Fruit fly (Drosophila melanogaster) whole organism, embryonic: Measurements from ENCODE around the gene BicC.

Experiments
- Antp ChIP-seq: fragments of 200-800 bp; sonication (Bioruptor generic); optimal IDR thresholded peaks from 3 replicates; lab custom pipeline; 2016; ENCODE audit warnings: missing biosample characterization, missing genetic modification characterization
- Asciz ChIP-seq: fragments of 200-800 bp; sonication (Bioruptor generic); optimal IDR thresholded peaks from 2 replicates; lab custom pipeline; 2017; ENCODE audit warnings: missing biosample characterization, mild to moderate bottlenecking, missing genetic modification characterization, missing genetic modification reagents
- CG10274 ChIP-seq: fragments of 200-800 bp; sonication (Bioruptor generic); optimal IDR thresholded peaks from 3 replicates; lab custom pipeline; 2017; ENCODE audit warnings: missing biosample characterization, mild to moderate bottlenecking, missing genetic modification characterization
- CG10654 ChIP-seq: fragments of 200-800 bp; sonication (Bioruptor generic); optimal IDR thresholded peaks from 2 replicates; lab custom pipeline; 2016; ENCODE audit warnings: missing biosample characterization, missing genetic modification characterization
- CG13123 ChIP-seq: fragments of 200-800 bp; sonication (Bioruptor generic); optimal IDR thresholded peaks from 2 replicates; lab custom pipeline; 2016; ENCODE audit warnings: missing biosample characterization, missing genetic modification characterization
- CG14050 ChIP-seq: fragments of 200-800 bp; sonication (Bioruptor generic); IDR thresholded peaks from 3 replicates; pipeline ENCODE4 v1.3.6; 2022; ENCODE audit warnings: missing biosample characterization, missing genetic modification characterization
- CG15696 ChIP-seq: fragments of 200-800 bp; sonication (Bioruptor generic); optimal IDR thresholded peaks from 2 replicates; lab custom pipeline; 2019; ENCODE audit warnings: missing biosample characterization, mild to moderate bottlenecking, missing genetic modification characterization, moderate library complexity
- CG16863 ChIP-seq: fragments of 200-800 bp; sonication (Bioruptor generic); optimal IDR thresholded peaks from 3 replicates; lab custom pipeline; 2016; ENCODE audit warnings: missing biosample characterization, missing genetic modification characterization
- CG17186 ChIP-seq: fragments of 200-800 bp; sonication (Bioruptor generic); optimal IDR thresholded peaks from 3 replicates; lab custom pipeline; 2017; ENCODE audit warnings: missing biosample characterization, missing genetic modification reagents, missing genetic modification characterization
- CG2116 ChIP-seq: fragments of 200-800 bp; sonication (Bioruptor generic); optimal IDR thresholded peaks from 3 replicates; lab custom pipeline; 2018; ENCODE audit warnings: missing biosample characterization, mild to moderate bottlenecking, missing genetic modification characterization
- CG2202 ChIP-seq: fragments of 200-800 bp; sonication (Bioruptor generic); optimal IDR thresholded peaks from 2 replicates; lab custom pipeline; 2018; ENCODE audit warnings: missing biosample characterization, mild to moderate bottlenecking, missing genetic modification characterization
- CG31365 ChIP-seq: fragments of 200-800 bp; sonication (Bioruptor generic); optimal IDR thresholded peaks from 2 replicates; lab custom pipeline; 2018; ENCODE audit warnings: missing biosample characterization, mild to moderate bottlenecking, missing genetic modification characterization
- CG3281 ChIP-seq: fragments of 200-800 bp; sonication (Bioruptor generic); optimal IDR thresholded peaks from 3 replicates; lab custom pipeline; 2017; ENCODE audit warnings: missing biosample characterization, mild to moderate bottlenecking, missing genetic modification characterization
- CG42726 ChIP-seq: fragments of 200-800 bp; sonication (Bioruptor generic); IDR thresholded peaks from 2 replicates; pipeline ENCODE4 v1.3.6; 2022; ENCODE audit warnings: missing biosample characterization, missing genetic modification characterization; ENCODE audit not compliant: partially characterized antibody
- CG6654 ChIP-seq: fragments of 200-800 bp; sonication (Bioruptor generic); optimal IDR thresholded peaks from 2 replicates; lab custom pipeline; 2017; ENCODE audit warnings: missing biosample characterization, mild to moderate bottlenecking, missing genetic modification characterization
- CG7839 ChIP-seq: fragments of 200-800 bp; sonication (Bioruptor generic); optimal IDR thresholded peaks from 3 replicates; lab custom pipeline; 2018; ENCODE audit warnings: missing biosample characterization, mild to moderate bottlenecking, missing genetic modification characterization, moderate library complexity
- CG8281 ChIP-seq: fragments of 200-800 bp; sonication (Bioruptor generic); optimal IDR thresholded peaks from 2 replicates; lab custom pipeline; 2018; ENCODE audit warnings: missing biosample characterization, mild to moderate bottlenecking, missing genetic modification characterization, moderate library complexity
- CG9215 ChIP-seq: fragments of 200-800 bp; sonication (Bioruptor generic); IDR thresholded peaks from 2 replicates; pipeline ENCODE4 v1.3.6; 2022; ENCODE audit warnings: missing biosample characterization, missing genetic modification characterization
- Deaf1 ChIP-seq: fragments of 200-800 bp; optimal IDR thresholded peaks from 3 replicates; lab custom pipeline; 2019; ENCODE audit warnings: missing biosample characterization, mild to moderate bottlenecking, missing genetic modification characterization, moderate library complexity
- Dp ChIP-seq: fragments of 200-800 bp; sonication (Bioruptor generic); optimal IDR thresholded peaks from 2 replicates; lab custom pipeline; 2018; ENCODE audit warnings: missing biosample characterization, mild to moderate bottlenecking, missing genetic modification characterization, moderate library complexity
- Drgx ChIP-seq: fragments of 200-800 bp; sonication (Bioruptor generic); IDR thresholded peaks from 2 replicates; pipeline ENCODE4 v1.3.6; 2022; ENCODE audit warnings: missing biosample characterization, missing genetic modification characterization
- ERR ChIP-seq: fragments of 200-800 bp; sonication (Bioruptor generic); optimal IDR thresholded peaks from 2 replicates; lab custom pipeline; 2016; ENCODE audit warnings: missing biosample characterization, missing genetic modification characterization
- Gug ChIP-seq: fragments of 200-800 bp; sonication (Bioruptor generic); IDR thresholded peaks from 4 replicates; pipeline ENCODE4 v1.3.6; 2022; ENCODE audit warnings: missing biosample characterization, missing genetic modification characterization
- HmgD ChIP-seq: fragments of 200-800 bp; sonication (Bioruptor generic); optimal IDR thresholded peaks from 3 replicates; lab custom pipeline; 2016; ENCODE audit warnings: missing biosample characterization, missing genetic modification characterization
- Hr39 ChIP-seq: fragments of >200 bp; optimal IDR thresholded peaks from 2 replicates; lab custom pipeline; 2017
- Lhr ChIP-seq: fragments of 200-800 bp; sonication (Bioruptor generic); optimal IDR thresholded peaks from 3 replicates; lab custom pipeline; 2017; ENCODE audit warnings: mild to moderate bottlenecking, missing biosample characterization, missing genetic modification reagents, missing genetic modification characterization
- NFAT ChIP-seq: fragments of 200-800 bp; sonication (Bioruptor generic); IDR thresholded peaks from 2 replicates; pipeline ENCODE4 v1.3.6; 2022; ENCODE audit warnings: missing biosample characterization, missing genetic modification characterization
- NK7.1 ChIP-seq: fragments of 200-800 bp; sonication (Bioruptor generic); optimal IDR thresholded peaks from 3 replicates; lab custom pipeline; 2016; ENCODE audit warnings: missing biosample characterization, missing genetic modification characterization
- Neu2 ChIP-seq: fragments of 200-800 bp; sonication (Bioruptor generic); optimal IDR thresholded peaks from 3 replicates; lab custom pipeline; 2016; ENCODE audit warnings: missing biosample characterization, missing genetic modification characterization, borderline replicate concordance
- Ravus ChIP-seq: fragments of 200-800 bp; sonication (Bioruptor generic); IDR thresholded peaks from 2 replicates; pipeline ENCODE4 v1.3.6; 2022; ENCODE audit warnings: missing biosample characterization, missing genetic modification characterization
- Side ChIP-seq: fragments of 200-800 bp; sonication (Bioruptor generic); optimal IDR thresholded peaks from 2 replicates; lab custom pipeline; 2016; ENCODE audit warnings: missing biosample characterization, missing genetic modification characterization
- Sin3A ChIP-seq: fragments of >200 bp; optimal IDR thresholded peaks from 2 replicates; lab custom pipeline; 2018
- Sry-β ChIP-seq: fragments of 200-800 bp; sonication (Bioruptor generic); optimal IDR thresholded peaks from 2 replicates; lab custom pipeline; 2018; ENCODE audit warnings: missing biosample characterization, mild to moderate bottlenecking, missing genetic modification characterization, moderate library complexity
- Trl ChIP-seq, 3 experiments: fragments of >200 bp in 2 of 3; fragments of 200-800 bp in 1 of 3; sonication (Bioruptor generic) in 1 of 3; optimal IDR thresholded peaks; 2 replicates in 1 of 3; 3 replicates in 2 of 3; lab custom pipeline; 2016 to 2017; ENCODE audit warnings: missing biosample characterization in 1 of 3, missing genetic modification characterization in 1 of 3
- Usf ChIP-seq: fragments of 200-800 bp; sonication (Bioruptor generic); optimal IDR thresholded peaks from 2 replicates; lab custom pipeline; 2017; ENCODE audit warnings: missing genotype, missing biosample characterization, missing genetic modification characterization
- Xrp1 ChIP-seq: fragments of 200-800 bp; sonication (Bioruptor generic); IDR thresholded peaks from 2 replicates; pipeline ENCODE4 v1.3.6; 2022; ENCODE audit warnings: missing biosample characterization, missing genetic modification characterization
- ash1 ChIP-seq: fragments of 200-800 bp; sonication (Bioruptor generic); optimal IDR thresholded peaks from 2 replicates; lab custom pipeline; 2018; ENCODE audit warnings: missing biosample characterization, mild to moderate bottlenecking, missing genetic modification characterization
- ato ChIP-seq: fragments of 200-800 bp; sonication (Bioruptor generic); IDR thresholded peaks from 2 replicates; pipeline ENCODE4 v1.3.6; 2022; ENCODE audit warnings: missing biosample characterization, missing genetic modification characterization; ENCODE audit not compliant: partially characterized antibody
- bab2 ChIP-seq: fragments of 200-800 bp; sonication (Bioruptor generic); optimal IDR thresholded peaks from 2 replicates; lab custom pipeline; 2016; ENCODE audit warnings: missing biosample characterization, missing genetic modification characterization
- bowl ChIP-seq: fragments of 200-800 bp; sonication (Bioruptor generic); IDR thresholded peaks from 2 replicates; pipeline ENCODE4 v1.3.6; 2022; ENCODE audit warnings: missing biosample characterization, missing genetic modification characterization
- cad ChIP-seq: fragments of >200 bp; optimal IDR thresholded peaks from 2 replicates; lab custom pipeline; 2017; ENCODE audit warnings: missing biosample characterization, missing genetic modification characterization
- dati ChIP-seq: fragments of 200-800 bp; sonication (Bioruptor generic); IDR thresholded peaks from 2 replicates; pipeline ENCODE4 v1.3.6; 2022; ENCODE audit warnings: missing biosample characterization, missing genetic modification characterization
- dysf ChIP-seq: fragments of 200-800 bp; sonication (Bioruptor generic); IDR thresholded peaks from 3 replicates; pipeline ENCODE4 v1.3.6; 2022; ENCODE audit warnings: missing biosample characterization, missing genetic modification characterization
- kah ChIP-seq: fragments of 200-800 bp; sonication (Bioruptor generic); optimal IDR thresholded peaks from 2 replicates; lab custom pipeline; 2018; ENCODE audit warnings: missing biosample characterization, mild to moderate bottlenecking, missing genetic modification characterization
- pros ChIP-seq: fragments of 200-800 bp; sonication (Bioruptor generic); optimal IDR thresholded peaks from 3 replicates; lab custom pipeline; 2019; ENCODE audit warnings: missing biosample characterization, mild to moderate bottlenecking, missing genetic modification characterization, moderate library complexity
- slbo ChIP-seq: fragments of 200-800 bp; sonication (Bioruptor generic); IDR thresholded peaks from 2 replicates; pipeline ENCODE4 v1.3.6; 2022; ENCODE audit warnings: missing biosample characterization, missing genetic modification characterization
- tup ChIP-seq: fragments of 200-800 bp; sonication (Bioruptor generic); optimal IDR thresholded peaks from 2 replicates; lab custom pipeline; 2016; ENCODE audit warnings: missing biosample characterization, mild to moderate bottlenecking, missing genetic modification characterization, moderate library complexity
- vnd ChIP-seq: fragments of 200-800 bp; sonication (Bioruptor generic); IDR thresholded peaks from 3 replicates; pipeline ENCODE4 v1.3.6; 2022; ENCODE audit warnings: missing biosample characterization, missing genetic modification characterization; ENCODE audit not compliant: partially characterized antibody
- zen ChIP-seq: fragments of 200-800 bp; sonication (Bioruptor generic); optimal IDR thresholded peaks from 3 replicates; lab custom pipeline; 2018; ENCODE audit warnings: missing biosample characterization, mild to moderate bottlenecking, missing genetic modification characterization, moderate library complexity
- zf30C ChIP-seq: fragments of 200-800 bp; sonication (Bioruptor generic); optimal IDR thresholded peaks from 3 replicates; lab custom pipeline; 2018; ENCODE audit warnings: missing biosample characterization, mild to moderate bottlenecking, missing genetic modification characterization
- zfh1 ChIP-seq: fragments of 200-800 bp; sonication (Bioruptor generic); IDR thresholded peaks from 3 replicates; pipeline ENCODE4 v1.3.6; 2022; ENCODE audit warnings: missing biosample characterization, missing genetic modification characterization
- zfh2 ChIP-seq: fragments of 200-800 bp; sonication (Bioruptor generic); optimal IDR thresholded peaks from 2 replicates; lab custom pipeline; 2016; ENCODE audit warnings: missing biosample characterization, missing genetic modification characterization

The BicC gene

DNA sequence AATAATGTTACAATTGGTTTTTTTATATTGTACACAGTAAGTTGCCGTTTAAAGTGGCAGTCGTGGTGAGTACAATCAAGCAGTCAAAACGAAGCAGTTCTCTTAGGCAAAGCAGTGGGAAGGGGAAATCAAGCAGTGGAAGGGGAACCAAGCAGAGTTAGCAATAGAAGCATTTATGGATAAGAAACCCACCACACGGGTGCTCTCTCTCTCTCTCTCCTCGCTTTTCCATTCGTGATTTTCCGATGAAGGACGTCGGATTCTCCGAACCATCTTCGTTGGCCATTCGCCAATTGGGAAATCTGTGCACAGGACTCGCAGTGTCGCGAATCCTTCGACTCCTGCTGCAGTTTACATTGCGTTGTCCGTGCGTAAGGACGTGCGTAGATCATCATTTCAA is 7.8 kb downstream of the BicC start, which contains the start of gene beat-Ia (continued):
- 0 out of 3 replicates have a peak, but pooled peaks have one; percentile 31 for TF ChIP-seq vnd
- TF ChIP-seq Xrp1 = no peak
- peak; percentile 38 to 41 for TF ChIP-seq Trl (optimal IDR thresholded peaks at IDR 0.05; lab: Kevin White, UChicago)
- TF ChIP-seq Trl (GFP tag; optimal IDR thresholded peaks at IDR 0.05; lab: Kevin White, UChicago) = no peak
- no peak for TF ChIP-seq CG10274 (GFP tag; lab: Kevin White, UChicago)
- TF ChIP-seq pros (GFP tag; lab: Kevin White, UChicago) = no peak
- no peak for TF ChIP-seq CG13123 (GFP tag; lab: Kevin White, UChicago)
- no peak for TF ChIP-seq Side (GFP tag; lab: Kevin White, UChicago)
- no peak for TF ChIP-seq Drgx (GFP tag; lab: Robert Waterston, UW)
- no peak for TF ChIP-seq Dp
- no peak for TF ChIP-seq CG8281 (tag; lab: Kevin White, UChicago)
- TF ChIP-seq ERR (GFP tag; lab: Kevin White, UChicago) = no peak
- TF ChIP-seq cad = peak; percentile 43
- no peak; the same call in 2 of the 3 replicates for TF ChIP-seq zfh1 (GFP tag; lab: Robert Waterston, UW)
- no peak for TF ChIP-seq Asciz (GFP tag; lab: Kevin White, UChicago)
- no peak for TF ChIP-seq zf30C (GFP tag; lab: Kevin White, UChicago)
- no peak for TF ChIP-seq dati (GFP tag; lab: Robert Waterston, UW)
- peak; percentile 98 for TF ChIP-seq CG31365 (tag; lab: Kevin White, UChicago)
- TF ChIP-seq zfh2 = no peak
- TF ChIP-seq ato = peak; percentile 51; the same call in 1 of the 2 replicates
- TF ChIP-seq CG17186 (GFP tag; lab: Kevin White, UChicago) = no peak
- no peak for TF ChIP-seq CG14050
- peak; percentile 76 for TF ChIP-seq kah (GFP tag; lab: Kevin White, UChicago)
- TF ChIP-seq Gug (GFP tag; lab: Robert Waterston, UW) = no peak; the same call in 3 of the 4 replicates
- no peak for TF ChIP-seq CG6654
- TF ChIP-seq CG7839 (tag; lab: Kevin White, UChicago) = no peak
- no peak for TF ChIP-seq Sry-β
- peak; percentile 98 for TF ChIP-seq Deaf1
- no peak for TF ChIP-seq tup (GFP tag; lab: Kevin White, UChicago)
- no peak for TF ChIP-seq Usf
- TF ChIP-seq CG16863 = no peak
- no peak for TF ChIP-seq NFAT (GFP tag; lab: Robert Waterston, UW)
- TF ChIP-seq zen (tag; lab: Kevin White, UChicago) = peak; percentile 62
- TF ChIP-seq CG3281 = no peak
- peak; percentile 67 for TF ChIP-seq HmgD (GFP tag; lab: Kevin White, UChicago)
- no peak for TF ChIP-seq dysf (GFP tag; lab: Robert Waterston, UW)
- no peak for TF ChIP-seq Lhr (GFP tag; lab: Kevin White, UChicago)
- TF ChIP-seq Sin3A (lab: Kevin White, UChicago) = no peak
- no peak for TF ChIP-seq CG15696
- no peak for TF ChIP-seq CG2202 (tag; lab: Kevin White, UChicago)
- TF ChIP-seq Antp (GFP tag; lab: Kevin White, UChicago) = no peak
- no peak for TF ChIP-seq Hr39 (lab: Kevin White, UChicago)
- TF ChIP-seq Neu2 (GFP tag; lab: Kevin White, UChicago) = no peak
- TF ChIP-seq CG9215 (GFP tag; lab: Robert Waterston, UW) = no peak
- peak; percentile 61; the same call in 1 of the 2 replicates for TF ChIP-seq CG42726
- no peak for TF ChIP-seq ash1 (GFP tag; lab: Kevin White, UChicago)
- TF ChIP-seq slbo (GFP tag; lab: Robert Waterston, UW) = no peak
- no peak for TF ChIP-seq bab2 (GFP tag; lab: Kevin White, UChicago)
- no peak for TF ChIP-seq Ravus (GFP tag; lab: Robert Waterston, UW)
- no peak for TF ChIP-seq CG2116 (GFP tag; lab: Kevin White, UChicago)
- no peak for TF ChIP-seq bowl (GFP tag; lab: Robert Waterston, UW)
- TF ChIP-seq NK7.1 (GFP tag; lab: Kevin White, UChicago) = no peak
- no peak for TF ChIP-seq CG10654 (GFP tag; lab: Kevin White, UChicago)
